Worm (Caenorhabditis elegans) whole organism, midembryonic: ENCODE results near the gene F52G2.3.

Source experiments
- T22C8.4 ChIP-seq: fragments of 200-800 bp; sonication (Bioruptor generic); IDR thresholded peaks from 2 replicates; pipeline ENCODE4 v1.3.6; 2022; ENCODE audit warnings: missing genetic modification characterization, missing compliant biosample characterization
- cog-1 ChIP-seq: sonication (generic microtip); optimal IDR thresholded peaks from 2 replicates; lab custom pipeline; 2016; ENCODE audit warnings: missing genetic modification characterization, missing compliant biosample characterization
- flt-1 ChIP-seq: fragments of 200-800 bp; sonication (Bioruptor generic); IDR thresholded peaks from 2 replicates; pipeline ENCODE4 v1.3.6; 2022; ENCODE audit warnings: missing genetic modification characterization, missing compliant biosample characterization
- klf-2 ChIP-seq: fragments of 200-800 bp; sonication (Bioruptor generic); conservative IDR thresholded peaks from 2 replicates; pipeline ENCODE4 v1.3.6; 2022; ENCODE audit warnings: missing genetic modification reagents, missing genetic modification characterization, missing compliant biosample characterization
- med-1 ChIP-seq: sonication (generic microtip); optimal IDR thresholded peaks from 2 replicates; lab custom pipeline; 2017; ENCODE audit warnings: missing genetic modification characterization, mild to moderate bottlenecking, missing compliant biosample characterization, antibody characterized with exemption, missing genetic modification reagents; ENCODE audit not compliant: insufficient read depth
- ref-1 ChIP-seq: fragments of 200-800 bp; sonication (Bioruptor generic); conservative IDR thresholded peaks from 2 replicates; pipeline ENCODE4 v1.3.6; 2022; ENCODE audit warnings: missing genetic modification reagents, missing genetic modification characterization, missing compliant biosample characterization
- tab-1 ChIP-seq: fragments of 200-800 bp; sonication (Bioruptor generic); IDR thresholded peaks from 2 replicates; pipeline ENCODE4 v1.3.6; 2022; ENCODE audit warnings: missing genetic modification characterization, missing compliant biosample characterization
- ztf-23 ChIP-seq: fragments of 200-800 bp; sonication (Bioruptor generic); IDR thresholded peaks from 2 replicates; pipeline ENCODE4 v1.3.6; 2022; ENCODE audit warnings: missing genetic modification reagents, missing genetic modification characterization, missing compliant biosample characterization
- ztf-29 ChIP-seq: fragments of 200-800 bp; sonication (Bioruptor generic); IDR thresholded peaks from 2 replicates; pipeline ENCODE4 v1.3.6; 2022; ENCODE audit warnings: missing genetic modification reagents, missing genetic modification characterization, missing compliant biosample characterization

DNA sequence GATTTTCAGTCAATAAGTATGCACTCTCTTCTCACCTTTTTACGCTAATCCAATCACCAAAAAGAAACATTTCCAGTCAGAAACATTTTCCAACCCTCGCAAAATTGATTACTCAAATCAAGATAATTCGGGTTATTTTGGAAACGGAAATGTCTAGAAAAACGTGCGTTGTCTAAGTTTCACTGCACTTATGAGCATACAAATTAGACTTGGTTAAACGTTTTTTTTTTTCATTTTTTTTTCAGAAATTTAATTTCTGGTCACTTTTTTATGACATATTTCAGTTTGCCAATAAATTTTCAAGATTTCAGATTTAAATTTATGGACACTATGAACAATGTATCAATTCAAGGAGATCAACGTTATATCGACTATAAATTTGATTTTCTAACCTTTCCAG is 34.9 kb upstream of the F52G2.3 start, which contains the start of gene sru-12:
- TF ChIP-seq flt-1 (GFP tag; lab: Robert Waterston, UW) = no peak
- TF ChIP-seq klf-2 (GFP tag; lab: Robert Waterston, UW) = no peak
- no peak for TF ChIP-seq T22C8.4 (GFP tag; lab: Robert Waterston, UW)
- TF ChIP-seq ztf-29 (GFP tag; lab: Robert Waterston, UW) = no peak
- TF ChIP-seq tab-1 (GFP tag; lab: Robert Waterston, UW) = no peak
- TF ChIP-seq cog-1 (tag; lab: Kevin White, UChicago) = no peak
- no peak for TF ChIP-seq med-1
- TF ChIP-seq ztf-23 (GFP tag; lab: Robert Waterston, UW) = no peak
- no peak for TF ChIP-seq ref-1 (GFP tag; lab: Robert Waterston, UW)
